Fruit fly (Drosophila melanogaster): ENCODE measurements around the gene RhoU.

DNA sequence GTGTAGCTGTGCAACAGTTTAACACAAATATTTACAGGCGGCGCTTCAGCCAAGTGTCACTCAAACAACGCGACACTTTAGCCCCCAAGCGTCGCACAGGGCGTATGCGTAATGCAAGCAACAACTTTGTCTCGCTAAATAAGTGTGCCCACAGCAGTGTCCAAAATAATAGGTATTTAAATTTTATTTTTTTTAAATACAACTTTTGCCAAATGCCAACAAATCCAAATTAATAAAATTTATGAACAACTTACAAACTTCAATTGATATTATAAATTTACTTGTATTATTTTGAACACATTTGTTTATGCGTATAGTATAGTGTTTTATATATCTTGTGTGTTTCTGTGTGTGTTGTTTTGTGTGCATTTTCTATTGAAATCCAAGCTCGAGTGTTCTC is 28.4 kb upstream of the RhoU start:
- TF ChIP-seq Dll (optimal IDR thresholded peaks at IDR 0.05): no peak
- no peak for TF ChIP-seq usp (GFP tag; optimal IDR thresholded peaks at IDR 0.05)
- TF ChIP-seq EcR (GFP tag; optimal IDR thresholded peaks at IDR 0.05): no peak
- no peak for TF ChIP-seq CG8478 (optimal IDR thresholded peaks at IDR 0.05)
- TF ChIP-seq pan (optimal IDR thresholded peaks at IDR 0.05): no peak
